Worm (Caenorhabditis elegans) whole organism, L4/young adult: ENCODE measurements around the gene cyb-2.1.

Experiments used
- W03F9.2 ChIP-seq: fragments of 150-350 bp; optimal IDR thresholded peaks from 2 replicates; lab custom pipeline; 2014; ENCODE audit warnings: missing biosample characterization, missing genetic modification characterization
- dao-5 ChIP-seq: sonication (generic microtip); optimal IDR thresholded peaks from 2 replicates; lab custom pipeline; 2016; ENCODE audit warnings: missing genotype, missing genetic modification characterization, moderate library complexity, missing compliant biosample characterization
- him-1 ChIP-seq: sonication (generic microtip); optimal IDR thresholded peaks from 2 replicates; lab custom pipeline; 2016; ENCODE audit warnings: missing genotype, missing genetic modification reagents, missing genetic modification characterization, missing compliant biosample characterization

- TF ChIP-seq W03F9.2 (tag; lab: Kevin White, UChicago), result no peak
- no peak for TF ChIP-seq him-1
- TF ChIP-seq dao-5, result no peak
Observed at ce11 chrIV:10990699-10991098, 4.9 kb downstream of the cyb-2.1 start, which contains the start of gene F13H10.5.
